Fruit fly (Drosophila melanogaster) whole organism, embryonic: ENCODE results near the gene CG42512.

Source experiments
- ATbp ChIP-seq: fragments of 200-800 bp; sonication (Bioruptor generic); optimal IDR thresholded peaks from 2 replicates; lab custom pipeline; 2017; ENCODE audit warnings: missing biosample characterization, mild to moderate bottlenecking, missing genetic modification characterization, missing genetic modification reagents
- Bgb ChIP-seq: fragments of 200-800 bp; sonication (Bioruptor generic); IDR thresholded peaks from 2 replicates; pipeline ENCODE4 v1.3.6; 2022; ENCODE audit warnings: missing biosample characterization, missing genetic modification characterization; ENCODE audit not compliant: partially characterized antibody
- Blimp-1 ChIP-seq: fragments of 200-800 bp; sonication (Bioruptor generic); optimal IDR thresholded peaks from 3 replicates; lab custom pipeline; 2018; ENCODE audit warnings: missing biosample characterization, missing genetic modification characterization, mild to moderate bottlenecking, moderate library complexity, missing genetic modification reagents
- CG11695 ChIP-seq: fragments of 200-800 bp; sonication (Bioruptor generic); IDR thresholded peaks from 3 replicates; pipeline ENCODE4 v1.3.6; 2022; ENCODE audit warnings: missing biosample characterization, missing genetic modification characterization
- CG13775 ChIP-seq: fragments of 200-800 bp; sonication (Bioruptor generic); optimal IDR thresholded peaks from 3 replicates; lab custom pipeline; 2017; ENCODE audit warnings: missing biosample characterization, mild to moderate bottlenecking, missing genetic modification characterization
- CG14014 ChIP-seq: fragments of 200-800 bp; sonication (Bioruptor generic); IDR thresholded peaks from 2 replicates; pipeline ENCODE4 v1.3.6; 2022; ENCODE audit warnings: missing biosample characterization, missing genetic modification characterization
- CG14965 ChIP-seq: fragments of 200-800 bp; sonication (Bioruptor generic); optimal IDR thresholded peaks from 2 replicates; lab custom pipeline; 2016; ENCODE audit warnings: missing biosample characterization, missing genetic modification characterization, borderline replicate concordance
- CG15479 ChIP-seq: fragments of 200-800 bp; sonication (Bioruptor generic); optimal IDR thresholded peaks from 3 replicates; lab custom pipeline; 2019; ENCODE audit warnings: missing biosample characterization, mild to moderate bottlenecking, missing genetic modification characterization, moderate library complexity
- CG15514 ChIP-seq: fragments of 200-800 bp; sonication (Bioruptor generic); optimal IDR thresholded peaks from 3 replicates; lab custom pipeline; 2017; ENCODE audit warnings: missing biosample characterization, missing genetic modification characterization, mild to moderate bottlenecking, moderate library complexity, missing genetic modification reagents
- CG18476 ChIP-seq: fragments of 200-800 bp; sonication (Bioruptor generic); optimal IDR thresholded peaks from 2 replicates; lab custom pipeline; 2016; ENCODE audit warnings: missing biosample characterization, mild to moderate bottlenecking, missing genetic modification characterization
- CG18599 ChIP-seq: fragments of 200-800 bp; sonication (Bioruptor generic); optimal IDR thresholded peaks from 3 replicates; lab custom pipeline; 2017; ENCODE audit warnings: missing biosample characterization, missing genetic modification characterization, mild to moderate bottlenecking, moderate library complexity, missing genetic modification reagents
- CG2120 ChIP-seq: fragments of 200-800 bp; sonication (Bioruptor generic); optimal IDR thresholded peaks from 3 replicates; lab custom pipeline; 2016; ENCODE audit warnings: missing biosample characterization, missing genetic modification characterization
- CG32772 ChIP-seq: fragments of 200-800 bp; sonication (Bioruptor generic); IDR thresholded peaks from 2 replicates; pipeline ENCODE4 v1.3.6; 2022; ENCODE audit warnings: missing biosample characterization, missing genetic modification characterization
- CG34224 ChIP-seq: fragments of 200-800 bp; sonication (Bioruptor generic); IDR thresholded peaks from 3 replicates; pipeline ENCODE4 v1.3.6; 2022; ENCODE audit warnings: missing biosample characterization, missing genetic modification characterization; ENCODE audit not compliant: partially characterized antibody
- CG6254 ChIP-seq: fragments of 200-800 bp; sonication (Bioruptor generic); optimal IDR thresholded peaks from 3 replicates; lab custom pipeline; 2017; ENCODE audit warnings: mild to moderate bottlenecking, missing biosample characterization, missing genetic modification reagents, missing genetic modification characterization
- CG6765 ChIP-seq: fragments of 200-800 bp; sonication (Bioruptor generic); optimal IDR thresholded peaks from 3 replicates; lab custom pipeline; 2017; ENCODE audit warnings: missing biosample characterization, mild to moderate bottlenecking, missing genetic modification characterization
- CG7556 ChIP-seq: fragments of 200-800 bp; sonication (Bioruptor generic); optimal IDR thresholded peaks from 2 replicates; lab custom pipeline; 2017; ENCODE audit warnings: missing biosample characterization, mild to moderate bottlenecking, missing genetic modification characterization
- CG7745 ChIP-seq: fragments of 200-800 bp; sonication (Bioruptor generic); optimal IDR thresholded peaks from 2 replicates; lab custom pipeline; 2018; ENCODE audit warnings: missing biosample characterization, mild to moderate bottlenecking, missing genetic modification characterization, moderate library complexity
- CG8924 ChIP-seq: fragments of 200-800 bp; optimal IDR thresholded peaks from 3 replicates; lab custom pipeline; 2019; ENCODE audit warnings: missing biosample characterization, mild to moderate bottlenecking, missing genetic modification characterization, moderate library complexity
- CG9727 ChIP-seq: fragments of 200-800 bp; sonication (Bioruptor generic); optimal IDR thresholded peaks from 3 replicates; lab custom pipeline; 2017; ENCODE audit warnings: missing biosample characterization, mild to moderate bottlenecking, missing genetic modification characterization
- CHES-1-like ChIP-seq: fragments of 200-800 bp; sonication (Bioruptor generic); optimal IDR thresholded peaks from 2 replicates; lab custom pipeline; 2016; ENCODE audit warnings: missing biosample characterization, missing genetic modification characterization
- Drgx ChIP-seq: fragments of 200-800 bp; sonication (Bioruptor generic); IDR thresholded peaks from 2 replicates; pipeline ENCODE4 v1.3.6; 2022; ENCODE audit warnings: missing biosample characterization, missing genetic modification characterization
- H15 ChIP-seq: fragments of 200-800 bp; sonication (Bioruptor generic); IDR thresholded peaks from 3 replicates; pipeline ENCODE4 v1.3.6; 2022; ENCODE audit warnings: missing biosample characterization, missing genetic modification characterization
- Hr78 ChIP-seq, 2 experiments: fragments of 200-800 bp in 1 of 2; fragments of >200 bp in 1 of 2; sonication (Bioruptor generic) in 1 of 2; optimal IDR thresholded peaks; 2 replicates each; lab custom pipeline; 2017 to 2019; ENCODE audit warnings: missing biosample characterization in 2 of 2, missing genetic modification characterization in 2 of 2, mild to moderate bottlenecking in 1 of 2, moderate library complexity in 1 of 2
- Mes4 ChIP-seq: fragments of 200-800 bp; sonication (Bioruptor generic); optimal IDR thresholded peaks from 2 replicates; lab custom pipeline; 2016; ENCODE audit warnings: missing biosample characterization, missing genetic modification characterization
- NC2α ChIP-seq: fragments of 200-800 bp; sonication (Bioruptor generic); optimal IDR thresholded peaks from 2 replicates; lab custom pipeline; 2016; ENCODE audit warnings: missing biosample characterization, missing genetic modification characterization
- Pdp1 ChIP-seq, 2 experiments: fragments of 200-800 bp; sonication (Bioruptor generic); optimal IDR thresholded peaks; 3 replicates each; lab custom pipeline; 2016; ENCODE audit warnings: missing biosample characterization in 2 of 2, missing genetic modification characterization in 2 of 2, mild to moderate bottlenecking in 1 of 2, moderate library complexity in 1 of 2
- Poxn ChIP-seq: fragments of 200-800 bp; sonication (Bioruptor generic); IDR thresholded peaks from 2 replicates; pipeline ENCODE4 v1.3.6; 2022; ENCODE audit warnings: missing biosample characterization, missing genetic modification characterization
- Usf ChIP-seq: fragments of 200-800 bp; sonication (Bioruptor generic); optimal IDR thresholded peaks from 2 replicates; lab custom pipeline; 2017; ENCODE audit warnings: missing genotype, missing biosample characterization, missing genetic modification characterization
- abd-A ChIP-seq: fragments of 200-800 bp; sonication (Bioruptor generic); optimal IDR thresholded peaks from 3 replicates; lab custom pipeline; 2019; ENCODE audit warnings: missing biosample characterization, mild to moderate bottlenecking, missing genetic modification characterization, moderate library complexity
- ac ChIP-seq: fragments of 200-800 bp; sonication (Bioruptor generic); optimal IDR thresholded peaks from 3 replicates; lab custom pipeline; 2017; ENCODE audit warnings: missing biosample characterization, mild to moderate bottlenecking, missing genetic modification characterization
- amos ChIP-seq: fragments of 200-800 bp; sonication (Bioruptor generic); IDR thresholded peaks from 2 replicates; pipeline ENCODE4 v1.3.6; 2022; ENCODE audit warnings: missing biosample characterization, missing genetic modification characterization; ENCODE audit not compliant: partially characterized antibody
- bcd ChIP-seq: fragments of 200-800 bp; sonication (Bioruptor generic); optimal IDR thresholded peaks from 2 replicates; lab custom pipeline; 2017; ENCODE audit warnings: missing biosample characterization, mild to moderate bottlenecking, missing genetic modification characterization
- cg ChIP-seq: fragments of 200-800 bp; sonication (Bioruptor generic); optimal IDR thresholded peaks from 3 replicates; lab custom pipeline; 2019; ENCODE audit warnings: missing biosample characterization, mild to moderate bottlenecking, missing genetic modification characterization, moderate library complexity
- chn ChIP-seq: fragments of 200-800 bp; sonication (Bioruptor generic); optimal IDR thresholded peaks from 2 replicates; lab custom pipeline; 2016; ENCODE audit warnings: missing biosample characterization, missing genetic modification characterization
- dmrt99B ChIP-seq: fragments of 200-800 bp; sonication (Bioruptor generic); optimal IDR thresholded peaks from 2 replicates; lab custom pipeline; 2018; ENCODE audit warnings: missing biosample characterization, mild to moderate bottlenecking, missing genetic modification characterization, moderate library complexity
- eve ChIP-seq, 2 experiments: fragments of >200 bp; optimal IDR thresholded peaks; 2 replicates each; lab custom pipeline; 2017; ENCODE audit warnings: missing biosample characterization in 2 of 2, missing genetic modification characterization in 2 of 2
- insv ChIP-seq, 2 experiments: fragments of 200-800 bp; sonication (Bioruptor generic); optimal IDR thresholded peaks; 3 replicates each; lab custom pipeline; 2016 to 2018; ENCODE audit warnings: missing biosample characterization in 2 of 2, missing genetic modification characterization in 2 of 2
- mam ChIP-seq: fragments of 200-800 bp; sonication (Bioruptor generic); optimal IDR thresholded peaks from 3 replicates; lab custom pipeline; 2016; ENCODE audit warnings: missing biosample characterization, missing genetic modification characterization
- nom ChIP-seq: fragments of 200-800 bp; sonication (Bioruptor generic); optimal IDR thresholded peaks from 2 replicates; lab custom pipeline; 2017; ENCODE audit warnings: missing biosample characterization, missing genetic modification characterization, mild to moderate bottlenecking, moderate library complexity, missing genetic modification reagents
- sd ChIP-seq: fragments of 200-800 bp; sonication (Bioruptor generic); optimal IDR thresholded peaks from 3 replicates; lab custom pipeline; 2018; ENCODE audit warnings: missing biosample characterization, mild to moderate bottlenecking, missing genetic modification characterization, moderate library complexity
- sens ChIP-seq: fragments of 200-800 bp; sonication (Bioruptor generic); peaks from one replicate; lab custom pipeline; 2016; ENCODE audit warnings: missing biosample characterization, missing genetic modification characterization
- sqz ChIP-seq: fragments of 200-800 bp; sonication (Bioruptor generic); optimal IDR thresholded peaks from 3 replicates; lab custom pipeline; 2018; ENCODE audit warnings: missing biosample characterization, mild to moderate bottlenecking, missing genetic modification characterization
- tgo ChIP-seq: fragments of 200-800 bp; sonication (Bioruptor generic); IDR thresholded peaks from 3 replicates; pipeline ENCODE4 v1.3.6; 2022; ENCODE audit warnings: missing biosample characterization, missing genetic modification characterization
- unpg ChIP-seq: fragments of 200-800 bp; sonication (Bioruptor generic); optimal IDR thresholded peaks from 3 replicates; lab custom pipeline; 2018; ENCODE audit warnings: missing biosample characterization, mild to moderate bottlenecking, missing genetic modification characterization, moderate library complexity
- zf30C ChIP-seq: fragments of 200-800 bp; sonication (Bioruptor generic); optimal IDR thresholded peaks from 3 replicates; lab custom pipeline; 2018; ENCODE audit warnings: missing biosample characterization, mild to moderate bottlenecking, missing genetic modification characterization

Gene CG42512

dm6 chrX:16648435-16648781, 2.8 kb upstream of the CG42512 start:
- TF ChIP-seq CG32772 (GFP tag; lab: Robert Waterston, UW), result 0 out of 2 replicates have a peak, but pooled peaks have one; percentile 8
- no peak for TF ChIP-seq chn (GFP tag; lab: Kevin White, UChicago)
- TF ChIP-seq amos (GFP tag; lab: Robert Waterston, UW), result no peak
- TF ChIP-seq cg, result peak; percentile 56
- TF ChIP-seq dmrt99B (tag; lab: Kevin White, UChicago), result no peak
- TF ChIP-seq unpg, result no peak
- peak; percentile 36 for TF ChIP-seq sens
- TF ChIP-seq mam (GFP tag; lab: Kevin White, UChicago), result no peak
- TF ChIP-seq sqz (GFP tag; lab: Kevin White, UChicago), result peak; percentile 20
- peak; percentile 17 for TF ChIP-seq abd-A (tag; lab: Kevin White, UChicago)
- TF ChIP-seq sd (tag; lab: Kevin White, UChicago), result peak; percentile 62
- TF ChIP-seq ac (GFP tag; lab: Kevin White, UChicago), result no peak
- peak in 1 of 2 experiments; percentile 71 for TF ChIP-seq insv (GFP tag; optimal IDR thresholded peaks at IDR 0.05; lab: Kevin White, UChicago)
- TF ChIP-seq, all 482 proteins: peak for 7

- TF ChIP-seq tgo (GFP tag; lab: Robert Waterston, UW) (peak; percentile 60; the same call in 2 of the 3 replicates), Bgb (GFP tag; lab: Robert Waterston, UW) (no peak), ATbp (GFP tag; lab: Kevin White, UChicago) (peak; percentile 16), CG15479 (GFP tag; lab: Kevin White, UChicago) (no peak), CG34224 (GFP tag; lab: Robert Waterston, UW) (no peak), CG7745 (tag; lab: Kevin White, UChicago) (no peak), CG14014 (GFP tag; lab: Robert Waterston, UW) (peak; percentile 86), CG9727 (GFP tag; lab: Kevin White, UChicago) (peak; percentile 37), bcd (GFP tag; lab: Kevin White, UChicago) (peak; percentile 0), Mes4 (no peak), Usf (GFP tag; lab: Kevin White, UChicago) (no peak), CG2120 (GFP tag; lab: Kevin White, UChicago) (no peak), Hr78 (GFP tag; optimal IDR thresholded peaks at IDR 0.05; lab: Kevin White, UChicago) (peak in 1 of 2 experiments; percentile 30), CG15514 (GFP tag; lab: Kevin White, UChicago) (no peak), CG7556 (GFP tag; lab: Kevin White, UChicago) (no peak), Blimp-1 (GFP tag; lab: Kevin White, UChicago) (no peak), Poxn (GFP tag; lab: Robert Waterston, UW) (no peak), CG11695 (0 out of 3 replicates have a peak, but pooled peaks have one; percentile 27), CG6765 (GFP tag; lab: Kevin White, UChicago) (no peak), Pdp1 (GFP tag; optimal IDR thresholded peaks at IDR 0.05; lab: Kevin White, UChicago) (peak; percentile 78 to 83), eve (GFP tag; optimal IDR thresholded peaks at IDR 0.05; lab: Kevin White, UChicago) (no peak), CG8924 (tag; lab: Kevin White, UChicago) (peak; percentile 26), CG6254 (GFP tag; lab: Kevin White, UChicago) (no peak), NC2α (GFP tag; lab: Kevin White, UChicago) (no peak), CG14965 (GFP tag; lab: Kevin White, UChicago) (no peak), CHES-1-like (no peak), zf30C (GFP tag; lab: Kevin White, UChicago) (no peak), unpg (peak; percentile 10), nom (GFP tag; lab: Kevin White, UChicago) (no peak), CG13775 (GFP tag; lab: Kevin White, UChicago) (no peak), CG18599 (GFP tag; lab: Kevin White, UChicago) (peak; percentile 43), H15 (GFP tag; lab: Robert Waterston, UW) (peak; percentile 64), CG18476 (GFP tag; lab: Kevin White, UChicago) (no peak), Drgx (GFP tag; lab: Robert Waterston, UW) (peak; percentile 63)
These were observed 805 bp upstream of the CG42512 start for dm6 chrX:16650078-16651063.
